Fruit fly (Drosophila melanogaster): Measurements from ENCODE around the gene CG43102.

Gene CG43102

dm6 chr3R:17794335-17795074 is at the start of gene CG43102 (continued):
- TF ChIP-seq nerfin-1 (tag; optimal IDR thresholded peaks at IDR 0.05) = peak; percentile 46
- TF ChIP-seq jing (GFP tag; optimal IDR thresholded peaks at IDR 0.05) = no peak
- TF ChIP-seq dpn (GFP tag; optimal IDR thresholded peaks at IDR 0.05) = peak; percentile 39 to 67
- TF ChIP-seq CG16863 (GFP tag; optimal IDR thresholded peaks at IDR 0.05) = no peak
- TF ChIP-seq wek (GFP tag; optimal IDR thresholded peaks at IDR 0.05) = peak; percentile 58
- TF ChIP-seq BtbVII (GFP tag; optimal IDR thresholded peaks at IDR 0.05) = peak; percentile 42
- peak; percentile 46 for TF ChIP-seq bcd (GFP tag; optimal IDR thresholded peaks at IDR 0.05)
- TF ChIP-seq CG12942 (GFP tag; optimal IDR thresholded peaks at IDR 0.05) = peak; percentile 56
- TF ChIP-seq Kr (GFP tag; optimal IDR thresholded peaks at IDR 0.05) = no peak
- TF ChIP-seq CG10979 (tag; optimal IDR thresholded peaks at IDR 0.05) = peak; percentile 44
- TF ChIP-seq pfk (GFP tag; optimal IDR thresholded peaks at IDR 0.05) = peak; percentile 7
- peak; percentile 38 for TF ChIP-seq CG18619 (GFP tag; optimal IDR thresholded peaks at IDR 0.05)
- TF ChIP-seq D (optimal IDR thresholded peaks at IDR 0.05) = no peak
- peak; percentile 15 for TF ChIP-seq D (GFP tag; optimal IDR thresholded peaks at IDR 0.05)
- peak in 1 of 2 experiments; percentile 0 for TF ChIP-seq chif (GFP tag; optimal IDR thresholded peaks at IDR 0.05)
- no peak for TF ChIP-seq toy (GFP tag; IDR thresholded peaks at IDR 0.05)
- TF ChIP-seq CG11504 (tag; optimal IDR thresholded peaks at IDR 0.05) = peak; percentile 68
- peak; percentile 45 for TF ChIP-seq Dek (tag; optimal IDR thresholded peaks at IDR 0.05)
- TF ChIP-seq H15 (GFP tag; IDR thresholded peaks at IDR 0.05) = peak; percentile 77
- peak; percentile 53 for TF ChIP-seq caup (GFP tag; optimal IDR thresholded peaks at IDR 0.05; ENCODE audit: severe bottlenecking)
- TF ChIP-seq Dip2 (GFP tag; IDR thresholded peaks at IDR 0.05) = no peak
- TF ChIP-seq pita (GFP tag; optimal IDR thresholded peaks at IDR 0.05) = no peak
- peak; percentile 54 for TF ChIP-seq CG18764 (GFP tag; optimal IDR thresholded peaks at IDR 0.05)
- TF ChIP-seq bigmax (GFP tag; optimal IDR thresholded peaks at IDR 0.05) = no peak
- peak; percentile 9 for TF ChIP-seq CG5180 (GFP tag; optimal IDR thresholded peaks at IDR 0.05)
- no peak for TF ChIP-seq luna (GFP tag; optimal IDR thresholded peaks at IDR 0.05)
- peak; percentile 71; the same call in 2 of the 3 replicates for TF ChIP-seq CG6175 (GFP tag; IDR thresholded peaks at IDR 0.05)
- TF ChIP-seq MBD-R2 (GFP tag; IDR thresholded peaks at IDR 0.05) = peak; percentile 53
- peak; percentile 50; the same call in 1 of the 2 replicates for TF ChIP-seq bowl (GFP tag; IDR thresholded peaks at IDR 0.05)
- peak; percentile 72 for TF ChIP-seq stc (GFP tag; IDR thresholded peaks at IDR 0.05)
- TF ChIP-seq CG16779 (GFP tag; IDR thresholded peaks at IDR 0.05) = 0 out of 2 replicates have a peak, but pooled peaks have one; percentile 22
- TF ChIP-seq tna (GFP tag; IDR thresholded peaks at IDR 0.05; ENCODE audit: partially characterized antibody) = no peak; the same call in none of the 2 replicates
- peak; percentile 63; the same call in 1 of the 2 replicates for TF ChIP-seq ttk (GFP tag; IDR thresholded peaks at IDR 0.05)
- no peak for TF ChIP-seq CG8478 (optimal IDR thresholded peaks at IDR 0.05)
- peak; percentile 61 for TF ChIP-seq CG1603 (tag; optimal IDR thresholded peaks at IDR 0.05)
- peak; percentile 24 for TF ChIP-seq da (GFP tag; optimal IDR thresholded peaks at IDR 0.05)
- TF ChIP-seq sens (GFP tag) = peak; percentile 88
- TF ChIP-seq CG11093 (GFP tag; IDR thresholded peaks at IDR 0.05) = peak; percentile 62; the same call in 2 of the 3 replicates
- peak; percentile 67 for TF ChIP-seq CG2120 (GFP tag; optimal IDR thresholded peaks at IDR 0.05)
- TF ChIP-seq unc-4 (GFP tag; IDR thresholded peaks at IDR 0.05; ENCODE audit: partially characterized antibody) = peak; percentile 80; the same call in 1 of the 2 replicates
- TF ChIP-seq sc (optimal IDR thresholded peaks at IDR 0.05) = no peak
- peak; percentile 2 for TF ChIP-seq sc (GFP tag; optimal IDR thresholded peaks at IDR 0.05)
- peak; percentile 76 for TF ChIP-seq Gug (GFP tag; IDR thresholded peaks at IDR 0.05)
- TF ChIP-seq bab2 (GFP tag; optimal IDR thresholded peaks at IDR 0.05) = peak; percentile 34
- peak; percentile 40 for TF ChIP-seq CG13775 (GFP tag; optimal IDR thresholded peaks at IDR 0.05)
- peak; percentile 3 for TF ChIP-seq fd64A (GFP tag; optimal IDR thresholded peaks at IDR 0.05)
- peak; percentile 38; the same call in 1 of the 2 replicates for TF ChIP-seq Atf6 (GFP tag; IDR thresholded peaks at IDR 0.05)
- TF ChIP-seq Dip3 (GFP tag; optimal IDR thresholded peaks at IDR 0.05) = peak; percentile 52
- TF ChIP-seq Lim3 (GFP tag; IDR thresholded peaks at IDR 0.05) = no peak
- peak; percentile 17 for TF ChIP-seq Asciz (GFP tag; optimal IDR thresholded peaks at IDR 0.05)

Data from whole organism, embryonic.